Fruit fly (Drosophila melanogaster) whole organism: ENCODE results near the gene alph.

ENCODE experiments used
- CG8478 ChIP-seq: fragments of >200 bp; optimal IDR thresholded peaks from 2 replicates; lab custom pipeline; 2018; ENCODE audit warnings: inconsistent platforms
- Dll ChIP-seq: fragments of >200 bp; optimal IDR thresholded peaks from 2 replicates; lab custom pipeline; 2017
- EcR ChIP-seq, 2 experiments: fragments of >200 bp; optimal IDR thresholded peaks; 2 replicates each; lab custom pipeline; 2017; ENCODE audit warnings: missing biosample characterization in 2 of 2, missing genetic modification characterization in 2 of 2, missing genetic modification reagents in 2 of 2
- pan ChIP-seq: fragments of >200 bp; optimal IDR thresholded peaks from 2 replicates; lab custom pipeline; 2017
- psq ChIP-seq: fragments of >200 bp; optimal IDR thresholded peaks from 2 replicates; lab custom pipeline; 2017
- usp ChIP-seq: fragments of >200 bp; optimal IDR thresholded peaks from 2 replicates; lab custom pipeline; 2017; ENCODE audit warnings: missing biosample characterization, missing genetic modification characterization, mixed read lengths

DNA sequence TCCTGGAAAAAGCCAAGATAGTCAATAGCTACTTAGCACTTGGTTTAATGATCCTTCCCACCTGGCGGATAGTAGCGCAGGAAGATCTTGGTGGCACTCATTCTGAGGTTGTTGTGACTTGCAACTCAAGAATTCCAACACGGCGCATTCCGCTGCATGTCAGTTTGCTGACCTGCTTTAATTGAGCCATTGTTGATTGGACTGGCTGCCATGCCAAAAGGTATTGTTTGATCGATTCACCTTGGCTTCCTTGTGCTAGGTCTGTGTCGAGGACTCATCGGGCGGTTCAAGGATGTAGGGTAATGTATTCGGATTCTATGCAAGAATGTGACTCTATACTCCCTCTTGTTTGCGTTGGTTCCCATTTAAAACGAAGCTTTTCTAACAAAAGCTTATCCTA lies 9.1 kb downstream of the alph start, which contains the start of gene CG7568:
- TF ChIP-seq EcR (GFP tag; optimal IDR thresholded peaks at IDR 0.05; lab: Kevin White, UChicago) (no peak), Dll (lab: Kevin White, UChicago) (no peak), usp (GFP tag; lab: Kevin White, UChicago) (no peak), CG8478 (no peak), pan (lab: Kevin White, UChicago) (no peak), psq (lab: Kevin White, UChicago) (no peak)
